Fruit fly (Drosophila melanogaster): ENCODE data around the gene CG14551.

CG14551 gene

DNA sequence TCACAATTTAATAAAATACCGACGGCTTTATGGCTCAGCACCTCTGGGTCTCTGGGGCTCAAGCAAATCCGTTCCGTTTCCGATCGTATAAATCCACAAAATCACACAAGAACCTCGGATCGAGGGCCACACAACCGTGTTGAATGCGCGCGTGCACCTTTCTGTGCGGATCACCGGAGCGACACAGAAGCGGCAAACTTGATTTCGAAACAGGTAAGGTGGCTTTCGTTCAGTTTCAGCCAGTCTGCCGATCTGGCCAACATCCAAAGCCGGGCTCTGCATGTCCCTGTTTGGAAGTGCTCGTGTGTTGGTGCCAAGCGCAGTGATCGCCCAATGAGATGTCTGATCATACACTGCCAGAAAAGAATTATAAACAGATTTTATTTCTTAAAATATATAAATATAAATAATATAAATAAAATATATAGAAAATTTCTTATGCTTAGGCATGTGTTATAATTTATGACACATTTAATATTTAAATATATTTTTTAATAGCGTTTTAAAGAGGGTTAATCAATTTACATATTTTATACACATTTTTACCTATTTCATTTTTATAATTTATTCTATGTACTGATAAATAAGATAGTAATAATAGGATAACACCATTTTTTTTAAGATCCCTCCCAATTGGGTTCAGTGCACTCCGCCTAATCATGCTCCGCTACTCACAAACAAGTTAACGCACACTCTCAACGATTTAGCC, 35.8 kb upstream of the CG14551 start, which contains the start of gene dysf (continued):
- TF ChIP-seq HHEX (GFP tag; optimal IDR thresholded peaks at IDR 0.05) (peak; percentile 54), CG34422 (GFP tag; IDR thresholded peaks at IDR 0.05) (no peak), gsb-n (tag; optimal IDR thresholded peaks at IDR 0.05) (peak; percentile 74), Oli (tag; optimal IDR thresholded peaks at IDR 0.05) (peak; percentile 76), abd-A (tag; optimal IDR thresholded peaks at IDR 0.05) (no peak), btn (GFP tag; optimal IDR thresholded peaks at IDR 0.05) (no peak), CG6272 (GFP tag; IDR thresholded peaks at IDR 0.05) (no peak), Dek (tag; optimal IDR thresholded peaks at IDR 0.05) (peak; percentile 8), Stat92E (GFP tag; optimal IDR thresholded peaks at IDR 0.05) (no peak), dimm (GFP tag; IDR thresholded peaks at IDR 0.05) (no peak), Dref (GFP tag; IDR thresholded peaks at IDR 0.05) (no peak), dmrt99B (tag; optimal IDR thresholded peaks at IDR 0.05) (peak; percentile 79), CG3163 (GFP tag; optimal IDR thresholded peaks at IDR 0.05) (no peak), Hr51 (GFP tag; optimal IDR thresholded peaks at IDR 0.05) (peak in 1 of 2 experiments; percentile 83), lov (optimal IDR thresholded peaks at IDR 0.05) (no peak), lov (GFP tag; IDR thresholded peaks at IDR 0.05) (no peak), BEAF-32 (GFP tag; optimal IDR thresholded peaks at IDR 0.05) (no peak), Tbp (GFP tag; optimal IDR thresholded peaks at IDR 0.05) (no peak), CG18011 (GFP tag; optimal IDR thresholded peaks at IDR 0.05) (no peak), sug (tag; optimal IDR thresholded peaks at IDR 0.05) (peak; percentile 53), org-1 (GFP tag; optimal IDR thresholded peaks at IDR 0.05) (no peak), Dfd (GFP tag; optimal IDR thresholded peaks at IDR 0.05) (no peak), insv (GFP tag; optimal IDR thresholded peaks at IDR 0.05) (no peak), CG2889 (GFP tag; IDR thresholded peaks at IDR 0.05) (no peak), tap (tag; optimal IDR thresholded peaks at IDR 0.05) (peak; percentile 35), CkIIα-i1 (GFP tag; IDR thresholded peaks at IDR 0.05) (no peak), fu2 (GFP tag; optimal IDR thresholded peaks at IDR 0.05) (no peak), CG10147 (GFP tag; optimal IDR thresholded peaks at IDR 0.05) (peak; percentile 46), p53 (GFP tag; optimal IDR thresholded peaks at IDR 0.05) (no peak), Oaz (GFP tag; IDR thresholded peaks at IDR 0.05) (no peak), gcm (GFP tag; optimal IDR thresholded peaks at IDR 0.05) (peak; percentile 65), CG11695 (GFP tag; IDR thresholded peaks at IDR 0.05) (peak; percentile 72), Dbx (GFP tag; IDR thresholded peaks at IDR 0.05) (0 out of 3 replicates have a peak, but pooled peaks have one; percentile 11), E2f2 (GFP tag; IDR thresholded peaks at IDR 0.05) (peak; percentile 24; the same call in 1 of the 2 replicates), trh (GFP tag; optimal IDR thresholded peaks at IDR 0.05) (no peak), CG6765 (GFP tag; optimal IDR thresholded peaks at IDR 0.05) (peak; percentile 23), gro (GFP tag; optimal IDR thresholded peaks at IDR 0.05) (no peak), tna (GFP tag; IDR thresholded peaks at IDR 0.05; ENCODE audit: partially characterized antibody) (no peak), CG11504 (tag; optimal IDR thresholded peaks at IDR 0.05) (peak; percentile 86), HLH3B (GFP tag; IDR thresholded peaks at IDR 0.05) (peak; percentile 63), CG31441 (GFP tag; IDR thresholded peaks at IDR 0.05) (peak; percentile 90), yki (optimal IDR thresholded peaks at IDR 0.05) (no peak), D (optimal IDR thresholded peaks at IDR 0.05) (no peak), D (GFP tag; optimal IDR thresholded peaks at IDR 0.05) (peak; percentile 56), CG4617 (GFP tag; optimal IDR thresholded peaks at IDR 0.05; ENCODE audit: borderline replicate concordance) (no peak), maf-S (GFP tag; optimal IDR thresholded peaks at IDR 0.05) (no peak), gcm2 (GFP tag; optimal IDR thresholded peaks at IDR 0.05) (no peak), CG7556 (GFP tag; optimal IDR thresholded peaks at IDR 0.05) (peak; percentile 80), CG14050 (GFP tag; IDR thresholded peaks at IDR 0.05) (no peak), Chrac-16 (GFP tag; optimal IDR thresholded peaks at IDR 0.05) (peak; percentile 30), Optix (GFP tag; IDR thresholded peaks at IDR 0.05) (no peak)

Measured in whole organism, embryonic.